Worm (Caenorhabditis elegans) whole organism, L3 larva: ENCODE measurements around the gene B0310.6.

Source experiments
- R02D3.7 ChIP-seq: fragments of 150-350 bp; optimal IDR thresholded peaks from 2 replicates; lab custom pipeline; 2014; ENCODE audit warnings: missing biosample characterization, missing genetic modification characterization
- ZK546.5 ChIP-seq: sonication (generic microtip); optimal IDR thresholded peaks from 2 replicates; lab custom pipeline; 2017; ENCODE audit warnings: missing biosample characterization, missing genetic modification characterization
- ama-1 ChIP-seq: fragments of 150-350 bp; optimal IDR thresholded peaks from 2 replicates; lab custom pipeline; 2018
- ceh-28 ChIP-seq: fragments of 150-350 bp; optimal IDR thresholded peaks from 2 replicates; lab custom pipeline; 2014; ENCODE audit warnings: missing biosample characterization, missing genetic modification reagents, missing genetic modification characterization
- ceh-82 ChIP-seq: fragments of 150-350 bp; optimal IDR thresholded peaks from 2 replicates; lab custom pipeline; 2014; ENCODE audit warnings: missing biosample characterization, missing genetic modification characterization
- ceh-9 ChIP-seq: sonication (generic microtip); optimal IDR thresholded peaks from 2 replicates; lab custom pipeline; 2018; ENCODE audit warnings: missing biosample characterization, missing genetic modification characterization
- daf-12 ChIP-seq: fragments of 150-350 bp; optimal IDR thresholded peaks from 2 replicates; lab custom pipeline; 2014; ENCODE audit warnings: missing biosample characterization, missing genetic modification reagents, missing genetic modification characterization
- egl-27 ChIP-seq: sonication (generic microtip); optimal IDR thresholded peaks from 4 replicates; lab custom pipeline; 2017; ENCODE audit warnings: missing biosample characterization, missing genetic modification reagents, missing genetic modification characterization
- egl-5 ChIP-seq: fragments of 150-350 bp; optimal IDR thresholded peaks from 2 replicates; lab custom pipeline; 2017; ENCODE audit warnings: missing biosample characterization, missing genetic modification reagents, missing genetic modification characterization, inconsistent platforms
- elt-1 ChIP-seq: fragments of 150-350 bp; optimal IDR thresholded peaks from 2 replicates; lab custom pipeline; 2014; ENCODE audit warnings: missing biosample characterization, missing genetic modification characterization
- elt-2 ChIP-seq: sonication (generic microtip); optimal IDR thresholded peaks from 2 replicates; lab custom pipeline; 2016; ENCODE audit warnings: missing genetic modification reagents, mild to moderate bottlenecking, missing genetic modification characterization, missing compliant biosample characterization
- elt-3 ChIP-seq, 3 experiments: fragments of 150-350 bp in 1 of 3; sonication (generic microtip) in 2 of 3; optimal IDR thresholded peaks; 2 replicates in 2 of 3; 4 replicates in 1 of 3; lab custom pipeline; 2014 to 2017; ENCODE audit warnings: missing biosample characterization in 3 of 3, missing genetic modification characterization in 3 of 3
- eor-1 ChIP-seq, 2 experiments: fragments of 150-350 bp; optimal IDR thresholded peaks; 2 replicates each; lab custom pipeline; 2014 to 2018; ENCODE audit warnings: missing biosample characterization in 2 of 2, missing genetic modification characterization in 2 of 2
- fkh-10 ChIP-seq: sonication (generic microtip); optimal IDR thresholded peaks from 2 replicates; lab custom pipeline; 2017; ENCODE audit warnings: missing biosample characterization, missing genetic modification reagents, missing genetic modification characterization
- fos-1 ChIP-seq: fragments of 150-350 bp; optimal IDR thresholded peaks from 2 replicates; lab custom pipeline; 2014; ENCODE audit warnings: missing biosample characterization, missing genetic modification characterization
- hmg-11 ChIP-seq: sonication (generic microtip); optimal IDR thresholded peaks from 2 replicates; lab custom pipeline; 2016; ENCODE audit warnings: missing genetic modification characterization, missing compliant biosample characterization
- jun-1 ChIP-seq: fragments of 150-350 bp; optimal IDR thresholded peaks from 2 replicates; lab custom pipeline; 2014; ENCODE audit warnings: missing biosample characterization, missing genetic modification reagents, missing genetic modification characterization
- lin-15B ChIP-seq: fragments of 150-350 bp; optimal IDR thresholded peaks from 2 replicates; lab custom pipeline; 2014; ENCODE audit warnings: missing biosample characterization, missing genetic modification characterization
- lin-39 ChIP-seq: fragments of 150-350 bp; optimal IDR thresholded peaks from 2 replicates; lab custom pipeline; 2018; ENCODE audit warnings: missing biosample characterization, missing genetic modification reagents, missing genetic modification characterization
- lsy-12 ChIP-seq: sonication (generic microtip); optimal IDR thresholded peaks from 2 replicates; lab custom pipeline; 2016; ENCODE audit warnings: mild to moderate bottlenecking, missing genetic modification characterization, missing compliant biosample characterization
- mdl-1 ChIP-seq: fragments of 150-350 bp; optimal IDR thresholded peaks from 2 replicates; lab custom pipeline; 2014; ENCODE audit warnings: missing biosample characterization, missing genetic modification characterization
- nfya-1 ChIP-seq: sonication (generic microtip); optimal IDR thresholded peaks from 2 replicates; lab custom pipeline; 2017; ENCODE audit warnings: missing genetic modification characterization, mild to moderate bottlenecking, missing compliant biosample characterization, antibody characterized with exemption, moderate library complexity; ENCODE audit not compliant: insufficient read depth
- nhr-11 ChIP-seq: fragments of 150-350 bp; optimal IDR thresholded peaks from 2 replicates; lab custom pipeline; 2014; ENCODE audit warnings: missing biosample characterization, missing genetic modification characterization
- nhr-23 ChIP-seq: fragments of 150-350 bp; optimal IDR thresholded peaks from 2 replicates; lab custom pipeline; 2014; ENCODE audit warnings: missing biosample characterization, missing genetic modification reagents, missing genetic modification characterization
- nhr-237 ChIP-seq: fragments of 150-350 bp; optimal IDR thresholded peaks from 2 replicates; lab custom pipeline; 2014; ENCODE audit warnings: missing biosample characterization, missing genetic modification characterization
- nhr-25 ChIP-seq: sonication (generic microtip); optimal IDR thresholded peaks from 2 replicates; lab custom pipeline; 2017; ENCODE audit warnings: missing biosample characterization, missing genetic modification characterization
- nhr-28 ChIP-seq: fragments of 150-350 bp; optimal IDR thresholded peaks from 2 replicates; lab custom pipeline; 2014; ENCODE audit warnings: missing biosample characterization, missing genetic modification characterization
- nhr-43 ChIP-seq: sonication (generic microtip); optimal IDR thresholded peaks from 2 replicates; lab custom pipeline; 2016; ENCODE audit warnings: mild to moderate bottlenecking, missing genetic modification characterization, missing compliant biosample characterization; ENCODE audit not compliant: poor library complexity, severe bottlenecking
- nhr-67 ChIP-seq: fragments of 150-350 bp; optimal IDR thresholded peaks from 2 replicates; lab custom pipeline; 2014; ENCODE audit warnings: missing biosample characterization, missing genetic modification characterization
- nhr-76 ChIP-seq: fragments of 150-350 bp; sonication (generic microtip); optimal IDR thresholded peaks from 5 replicates; lab custom pipeline; 2014; ENCODE audit warnings: missing biosample characterization, missing genetic modification characterization
- nhr-77 ChIP-seq: fragments of 150-350 bp; optimal IDR thresholded peaks from 2 replicates; lab custom pipeline; 2014; ENCODE audit warnings: missing biosample characterization, missing genetic modification characterization
- pha-4 ChIP-seq: fragments of 150-350 bp; optimal IDR thresholded peaks from 2 replicates; lab custom pipeline; 2014; ENCODE audit warnings: missing biosample characterization, missing genetic modification reagents, missing genetic modification characterization
- pqm-1 ChIP-seq: fragments of 150-350 bp; optimal IDR thresholded peaks from 2 replicates; lab custom pipeline; 2017; ENCODE audit warnings: missing biosample characterization, missing genetic modification characterization, inconsistent platforms
- sea-2 ChIP-seq: fragments of 150-350 bp; sonication (generic microtip); optimal IDR thresholded peaks from 4 replicates; lab custom pipeline; 2014; ENCODE audit warnings: missing biosample characterization, missing genetic modification reagents, missing genetic modification characterization
- skn-1 ChIP-seq: fragments of 150-350 bp; optimal IDR thresholded peaks from 2 replicates; lab custom pipeline; 2014; ENCODE audit warnings: missing biosample characterization, missing genetic modification characterization
- tbx-2 ChIP-seq: sonication (generic microtip); optimal IDR thresholded peaks from 2 replicates; lab custom pipeline; 2016; ENCODE audit warnings: mild to moderate bottlenecking, missing genetic modification characterization, missing compliant biosample characterization
- unc-39 ChIP-seq: sonication (generic microtip); optimal IDR thresholded peaks from 4 replicates; lab custom pipeline; 2017; ENCODE audit warnings: missing biosample characterization, missing genetic modification characterization
- zag-1 ChIP-seq: fragments of 150-350 bp; optimal IDR thresholded peaks from 2 replicates; lab custom pipeline; 2014; ENCODE audit warnings: missing biosample characterization, missing genetic modification characterization
- ztf-11 ChIP-seq: fragments of 150-350 bp; optimal IDR thresholded peaks from 2 replicates; lab custom pipeline; 2014; ENCODE audit warnings: missing biosample characterization, missing genetic modification characterization
- ztf-4 ChIP-seq: fragments of 150-350 bp; optimal IDR thresholded peaks from 2 replicates; lab custom pipeline; 2014; ENCODE audit warnings: missing biosample characterization, missing genetic modification characterization

The B0310.6 gene

ce11 chrX:551175-551729 is 20.4 kb upstream of the B0310.6 start, which contains the start of gene F57C12.2:
Gene F57C12.2, minus strand, starts transcription at chrX:551392.
- TF ChIP-seq tbx-2 (no peak), mdl-1 (tag; lab: Kevin White, UChicago) (no peak), nhr-23 (tag; lab: Kevin White, UChicago) (no peak), nhr-77 (tag; lab: Kevin White, UChicago) (no peak), ztf-11 (no peak), pha-4 (no peak), lin-39 (tag; lab: Kevin White, UChicago) (no peak), nhr-76 (tag; lab: Kevin White, UChicago) (no peak), ceh-28 (tag; lab: Kevin White, UChicago) (no peak), pqm-1 (tag; lab: Kevin White, UChicago) (peak; percentile 44), hmg-11 (tag; lab: Kevin White, UChicago) (no peak), nhr-25 (tag; lab: Kevin White, UChicago) (no peak), unc-39 (tag; lab: Kevin White, UChicago) (no peak), elt-2 (tag; lab: Kevin White, UChicago) (peak; percentile 75)
- TF ChIP-seq, all 47 proteins: peak for 2

DNA sequence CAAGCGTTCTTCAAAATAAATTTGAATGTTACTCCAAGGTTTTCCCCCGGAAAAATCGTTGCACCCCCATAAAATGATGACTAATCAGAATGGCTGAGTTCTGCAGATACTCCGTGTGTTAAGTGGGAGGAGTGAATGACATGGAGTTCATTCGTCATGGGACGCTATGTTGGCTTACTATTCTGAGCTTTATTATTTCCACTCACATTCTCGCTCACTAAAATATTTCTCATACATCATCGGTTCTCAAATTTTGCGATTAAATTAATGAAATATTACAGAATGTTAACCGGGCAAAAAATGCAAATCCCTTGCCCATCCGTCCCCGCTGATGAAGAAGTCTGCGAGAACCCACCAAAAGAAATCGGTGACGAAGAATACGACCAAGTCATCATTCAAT is 12.0 kb upstream of the B0310.6 start, which contains the start of gene F28C10.1:
TSS of gene F28C10.1 (plus strand) at position 301 of the 400 bp plus-strand sequence.
- TF ChIP-seq eor-1 (tag; optimal IDR thresholded peaks at IDR 0.05; lab: Kevin White, UChicago): no peak
- TF ChIP-seq ceh-9 (tag; lab: Kevin White, UChicago): no peak
- no peak for TF ChIP-seq ztf-11
- no peak for TF ChIP-seq skn-1 (tag; lab: Kevin White, UChicago)
- TF ChIP-seq nhr-76 (tag; lab: Kevin White, UChicago): no peak
- TF ChIP-seq nfya-1: no peak
- TF ChIP-seq tbx-2: no peak

- TF ChIP-seq ztf-4 (no peak), R02D3.7 (tag; lab: Kevin White, UChicago) (no peak), nhr-23 (tag; lab: Kevin White, UChicago) (no peak)
These were observed 7.3 kb upstream of the B0310.6 start for ce11 chrX:538083-538482.

DNA sequence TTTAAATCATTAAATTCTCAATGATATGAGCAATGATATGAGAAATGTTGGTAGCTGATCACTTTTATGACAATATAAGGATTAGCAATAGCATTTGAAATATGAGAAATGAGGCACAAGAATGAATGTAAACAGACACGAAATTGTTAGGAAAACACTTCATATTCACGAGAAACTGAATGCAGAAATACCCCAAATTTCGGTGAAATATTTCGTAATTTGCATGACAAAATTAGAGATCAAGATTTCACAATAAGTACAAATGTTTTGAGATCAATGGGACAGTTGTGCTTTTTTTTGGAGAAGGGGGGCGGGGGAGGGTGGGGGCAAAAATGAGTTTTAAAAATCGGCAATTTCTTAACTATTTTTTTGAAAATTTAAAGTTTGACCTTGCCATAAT is 5.6 kb upstream of the B0310.6 start:
- TF ChIP-seq lin-39 (tag; lab: Kevin White, UChicago) (no peak), jun-1 (tag; lab: Kevin White, UChicago) (no peak), elt-3 (tag; optimal IDR thresholded peaks at IDR 0.05; lab: Kevin White, UChicago) (no peak), ztf-4 (no peak), sea-2 (GFP tag; lab: Kevin White, UChicago) (no peak), lin-15B (no peak), eor-1 (tag; optimal IDR thresholded peaks at IDR 0.05; lab: Kevin White, UChicago) (no peak), ztf-11 (no peak), egl-27 (tag; lab: Kevin White, UChicago) (no peak), lsy-12 (tag; lab: Kevin White, UChicago) (no peak)

DNA sequence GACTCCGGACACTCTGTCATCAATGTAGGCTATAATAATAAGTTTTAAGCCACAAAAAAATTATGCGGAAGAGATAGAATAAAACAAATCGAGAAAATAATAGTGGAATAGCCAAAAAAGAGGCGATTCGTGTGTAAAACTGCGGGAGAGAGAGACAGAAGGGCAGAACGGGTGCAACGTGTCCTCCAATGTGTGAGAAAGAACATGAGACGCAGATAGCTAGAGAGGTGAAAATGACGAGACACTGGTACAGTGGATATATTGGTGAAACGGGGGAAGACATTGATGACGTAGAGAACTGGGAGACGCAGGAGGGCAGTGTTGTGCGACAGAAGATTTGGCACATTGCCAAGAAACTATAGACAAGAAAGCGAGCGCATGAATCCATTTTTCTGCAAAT is 4.9 kb upstream of the B0310.6 start, which contains the start of gene F28C10.3:
TSS of gene F28C10.3 (minus strand) at position 101 of the 400 bp plus-strand sequence.
- TF ChIP-seq elt-1 (tag; lab: Kevin White, UChicago) (peak; percentile 57), lin-39 (tag; lab: Kevin White, UChicago) (peak; percentile 88), ZK546.5 (tag; lab: Kevin White, UChicago) (no peak), nhr-67 (no peak), ceh-9 (tag; lab: Kevin White, UChicago) (no peak), egl-5 (tag; lab: Kevin White, UChicago) (peak; percentile 20), fos-1 (tag; lab: Kevin White, UChicago) (no peak), nhr-23 (tag; lab: Kevin White, UChicago) (peak; percentile 90), ztf-11 (no peak), skn-1 (tag; lab: Kevin White, UChicago) (peak; percentile 79), nhr-43 (tag; lab: Kevin White, UChicago) (peak; percentile 93), zag-1 (tag; lab: Kevin White, UChicago) (peak; percentile 64), nhr-77 (tag; lab: Kevin White, UChicago) (peak; percentile 42), elt-3 (tag; optimal IDR thresholded peaks at IDR 0.05; lab: Kevin White, UChicago) (no peak), nhr-237 (tag; lab: Kevin White, UChicago) (no peak), nhr-25 (tag; lab: Kevin White, UChicago) (peak; percentile 98), ama-1 (lab: Kevin White, UChicago) (no peak), hmg-11 (tag; lab: Kevin White, UChicago) (peak; percentile 91), daf-12 (tag; lab: Kevin White, UChicago) (peak; percentile 87), unc-39 (tag; lab: Kevin White, UChicago) (no peak), egl-27 (tag; lab: Kevin White, UChicago) (no peak), sea-2 (GFP tag; lab: Kevin White, UChicago) (no peak), ceh-82 (peak; percentile 74), nhr-76 (tag; lab: Kevin White, UChicago) (peak; percentile 52), tbx-2 (peak; percentile 83), fkh-10 (GFP tag; lab: Kevin White, UChicago) (no peak), nhr-28 (no peak), elt-2 (tag; lab: Kevin White, UChicago) (no peak), lin-15B (peak; percentile 47), mdl-1 (tag; lab: Kevin White, UChicago) (peak; percentile 79), nhr-11 (tag; lab: Kevin White, UChicago) (peak; percentile 50), ceh-28 (tag; lab: Kevin White, UChicago) (peak; percentile 77), ztf-4 (no peak), pha-4 (no peak), nfya-1 (peak; percentile 93), lsy-12 (tag; lab: Kevin White, UChicago) (peak; percentile 3)
